Fruit fly (Drosophila melanogaster) whole organism, embryonic: ENCODE measurements around the gene cno.

Experiments
- CG1529 ChIP-seq: fragments of 200-800 bp; sonication (Bioruptor generic); optimal IDR thresholded peaks from 3 replicates; lab custom pipeline; 2018; ENCODE audit warnings: missing biosample characterization, missing genetic modification characterization
- CG15601 ChIP-seq: fragments of 200-800 bp; sonication (Bioruptor generic); optimal IDR thresholded peaks from 3 replicates; lab custom pipeline; 2019; ENCODE audit warnings: missing biosample characterization, mild to moderate bottlenecking, missing genetic modification characterization, moderate library complexity
- CG4282 ChIP-seq: fragments of 200-800 bp; sonication (Bioruptor generic); optimal IDR thresholded peaks from 2 replicates; lab custom pipeline; 2016; ENCODE audit warnings: missing biosample characterization, missing genetic modification characterization
- CkIIα-i1 ChIP-seq: fragments of 200-800 bp; sonication (Bioruptor generic); IDR thresholded peaks from 2 replicates; pipeline ENCODE4 v1.3.6; 2022; ENCODE audit warnings: missing biosample characterization, missing genetic modification characterization
- Dek ChIP-seq: fragments of 200-800 bp; sonication (Bioruptor generic); optimal IDR thresholded peaks from 3 replicates; lab custom pipeline; 2019; ENCODE audit warnings: missing biosample characterization, mild to moderate bottlenecking, missing genetic modification characterization, moderate library complexity
- Gug ChIP-seq: fragments of 200-800 bp; sonication (Bioruptor generic); IDR thresholded peaks from 4 replicates; pipeline ENCODE4 v1.3.6; 2022; ENCODE audit warnings: missing biosample characterization, missing genetic modification characterization
- emc ChIP-seq: fragments of 200-800 bp; sonication (Bioruptor generic); optimal IDR thresholded peaks from 2 replicates; lab custom pipeline; 2016; ENCODE audit warnings: missing biosample characterization, missing genetic modification characterization
- hbn ChIP-seq: fragments of 200-800 bp; sonication (Bioruptor generic); IDR thresholded peaks from 2 replicates; pipeline ENCODE4 v1.3.6; 2022; ENCODE audit warnings: missing biosample characterization, missing genetic modification characterization; ENCODE audit not compliant: partially characterized antibody
- insv ChIP-seq, 2 experiments: fragments of 200-800 bp; sonication (Bioruptor generic); optimal IDR thresholded peaks; 3 replicates each; lab custom pipeline; 2016 to 2018; ENCODE audit warnings: missing biosample characterization in 2 of 2, missing genetic modification characterization in 2 of 2

DNA sequence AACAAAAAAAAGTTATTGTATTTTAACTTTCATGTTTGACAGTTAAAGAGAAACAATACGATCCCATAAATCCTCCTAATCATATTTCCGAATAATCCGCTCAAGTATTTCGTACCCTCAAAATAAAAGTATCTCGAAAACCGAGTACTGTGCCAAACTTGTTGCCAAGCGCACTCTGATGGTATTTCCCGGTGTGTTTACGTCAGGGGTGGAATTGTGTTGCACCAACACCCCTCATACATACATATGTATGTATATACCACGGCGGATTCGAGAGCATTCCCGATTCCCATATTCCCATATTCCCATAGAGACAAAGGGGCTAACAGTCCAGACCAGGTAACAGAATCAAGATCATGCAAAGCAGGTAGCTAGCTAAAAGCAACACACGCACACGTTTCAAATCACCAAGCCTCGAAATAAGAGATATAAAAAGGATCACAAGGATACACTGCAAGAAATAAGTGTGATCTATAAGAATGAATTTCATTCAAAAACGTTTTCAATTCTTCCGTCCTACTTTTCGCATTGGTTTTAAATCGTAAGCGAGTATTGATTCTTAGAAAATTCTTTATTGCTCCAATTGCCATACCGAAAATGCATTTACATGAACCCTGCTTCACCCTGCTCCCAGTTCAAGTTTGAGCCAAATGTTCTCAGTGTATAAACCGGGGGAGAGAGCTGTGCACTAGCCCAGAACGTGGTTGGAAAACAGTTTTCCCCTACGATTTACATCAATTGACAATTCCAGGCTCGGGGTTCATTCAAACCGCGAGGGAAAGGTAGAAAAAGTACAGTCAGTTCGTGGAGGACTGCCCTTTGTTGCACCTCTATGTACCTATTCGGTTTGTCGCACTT lies 5.1 kb downstream of the cno start:
- peak in 1 of 2 experiments; percentile 48 for TF ChIP-seq insv (GFP tag; optimal IDR thresholded peaks at IDR 0.05; lab: Kevin White, UChicago)
- TF ChIP-seq hbn: no peak
- peak; percentile 70 for TF ChIP-seq CG1529 (GFP tag; lab: Kevin White, UChicago)
- peak; percentile 65 for TF ChIP-seq CG15601
- no peak for TF ChIP-seq CkIIα-i1 (GFP tag; lab: Robert Waterston, UW)
- no peak for TF ChIP-seq emc
- no peak for TF ChIP-seq Dek
- peak; percentile 28 for TF ChIP-seq CG4282 (GFP tag; lab: Kevin White, UChicago)
- TF ChIP-seq Gug (GFP tag; lab: Robert Waterston, UW): peak; percentile 64; the same call in 2 of the 4 replicates
